Worm (Caenorhabditis elegans) whole organism, L3 larva: ENCODE measurements around the gene F09A5.3.

ENCODE experiments used
- R02D3.7 ChIP-seq: fragments of 150-350 bp; optimal IDR thresholded peaks from 2 replicates; lab custom pipeline; 2014; ENCODE audit warnings: missing biosample characterization, missing genetic modification characterization
- ZK546.5 ChIP-seq: sonication (generic microtip); optimal IDR thresholded peaks from 2 replicates; lab custom pipeline; 2017; ENCODE audit warnings: missing biosample characterization, missing genetic modification characterization
- aly-2 ChIP-seq: fragments of 150-350 bp; optimal IDR thresholded peaks from 2 replicates; lab custom pipeline; 2014; ENCODE audit warnings: missing biosample characterization, missing genetic modification characterization
- ama-1 ChIP-seq: fragments of 150-350 bp; optimal IDR thresholded peaks from 2 replicates; lab custom pipeline; 2018
- ceh-16 ChIP-seq: sonication (generic microtip); optimal IDR thresholded peaks from 2 replicates; lab custom pipeline; 2017; ENCODE audit warnings: missing biosample characterization, missing genetic modification characterization
- ceh-28 ChIP-seq: fragments of 150-350 bp; optimal IDR thresholded peaks from 2 replicates; lab custom pipeline; 2014; ENCODE audit warnings: missing biosample characterization, missing genetic modification reagents, missing genetic modification characterization
- ceh-82 ChIP-seq: fragments of 150-350 bp; optimal IDR thresholded peaks from 2 replicates; lab custom pipeline; 2014; ENCODE audit warnings: missing biosample characterization, missing genetic modification characterization
- ceh-9 ChIP-seq: sonication (generic microtip); optimal IDR thresholded peaks from 2 replicates; lab custom pipeline; 2018; ENCODE audit warnings: missing biosample characterization, missing genetic modification characterization
- egl-27 ChIP-seq: sonication (generic microtip); optimal IDR thresholded peaks from 4 replicates; lab custom pipeline; 2017; ENCODE audit warnings: missing biosample characterization, missing genetic modification reagents, missing genetic modification characterization
- egl-5 ChIP-seq: fragments of 150-350 bp; optimal IDR thresholded peaks from 2 replicates; lab custom pipeline; 2017; ENCODE audit warnings: missing biosample characterization, missing genetic modification reagents, missing genetic modification characterization, inconsistent platforms
- elt-1 ChIP-seq: fragments of 150-350 bp; optimal IDR thresholded peaks from 2 replicates; lab custom pipeline; 2014; ENCODE audit warnings: missing biosample characterization, missing genetic modification characterization
- elt-2 ChIP-seq: sonication (generic microtip); optimal IDR thresholded peaks from 2 replicates; lab custom pipeline; 2016; ENCODE audit warnings: missing genetic modification reagents, mild to moderate bottlenecking, missing genetic modification characterization, missing compliant biosample characterization
- elt-3 ChIP-seq, 3 experiments: fragments of 150-350 bp in 1 of 3; sonication (generic microtip) in 2 of 3; optimal IDR thresholded peaks; 2 replicates in 2 of 3; 4 replicates in 1 of 3; lab custom pipeline; 2014 to 2017; ENCODE audit warnings: missing biosample characterization in 3 of 3, missing genetic modification characterization in 3 of 3
- fos-1 ChIP-seq: fragments of 150-350 bp; optimal IDR thresholded peaks from 2 replicates; lab custom pipeline; 2014; ENCODE audit warnings: missing biosample characterization, missing genetic modification characterization
- hmg-11 ChIP-seq: sonication (generic microtip); optimal IDR thresholded peaks from 2 replicates; lab custom pipeline; 2016; ENCODE audit warnings: missing genetic modification characterization, missing compliant biosample characterization
- jun-1 ChIP-seq: fragments of 150-350 bp; optimal IDR thresholded peaks from 2 replicates; lab custom pipeline; 2014; ENCODE audit warnings: missing biosample characterization, missing genetic modification reagents, missing genetic modification characterization
- lin-15B ChIP-seq: fragments of 150-350 bp; optimal IDR thresholded peaks from 2 replicates; lab custom pipeline; 2014; ENCODE audit warnings: missing biosample characterization, missing genetic modification characterization
- lin-39 ChIP-seq: fragments of 150-350 bp; optimal IDR thresholded peaks from 2 replicates; lab custom pipeline; 2018; ENCODE audit warnings: missing biosample characterization, missing genetic modification reagents, missing genetic modification characterization
- mdl-1 ChIP-seq: fragments of 150-350 bp; optimal IDR thresholded peaks from 2 replicates; lab custom pipeline; 2014; ENCODE audit warnings: missing biosample characterization, missing genetic modification characterization
- mml-1 ChIP-seq: fragments of 150-350 bp; sonication (generic microtip); optimal IDR thresholded peaks from 3 replicates; lab custom pipeline; 2014; ENCODE audit warnings: missing biosample characterization, missing genetic modification characterization
- nfya-1 ChIP-seq: sonication (generic microtip); optimal IDR thresholded peaks from 2 replicates; lab custom pipeline; 2017; ENCODE audit warnings: missing genetic modification characterization, mild to moderate bottlenecking, missing compliant biosample characterization, antibody characterized with exemption, moderate library complexity; ENCODE audit not compliant: insufficient read depth
- nhr-11 ChIP-seq: fragments of 150-350 bp; optimal IDR thresholded peaks from 2 replicates; lab custom pipeline; 2014; ENCODE audit warnings: missing biosample characterization, missing genetic modification characterization
- nhr-12 ChIP-seq: fragments of 150-350 bp; optimal IDR thresholded peaks from 2 replicates; lab custom pipeline; 2014; ENCODE audit warnings: missing biosample characterization, missing genetic modification characterization
- nhr-23 ChIP-seq: fragments of 150-350 bp; optimal IDR thresholded peaks from 2 replicates; lab custom pipeline; 2014; ENCODE audit warnings: missing biosample characterization, missing genetic modification reagents, missing genetic modification characterization
- nhr-237 ChIP-seq: fragments of 150-350 bp; optimal IDR thresholded peaks from 2 replicates; lab custom pipeline; 2014; ENCODE audit warnings: missing biosample characterization, missing genetic modification characterization
- nhr-25 ChIP-seq: sonication (generic microtip); optimal IDR thresholded peaks from 2 replicates; lab custom pipeline; 2017; ENCODE audit warnings: missing biosample characterization, missing genetic modification characterization
- nhr-28 ChIP-seq: fragments of 150-350 bp; optimal IDR thresholded peaks from 2 replicates; lab custom pipeline; 2014; ENCODE audit warnings: missing biosample characterization, missing genetic modification characterization
- nhr-67 ChIP-seq: fragments of 150-350 bp; optimal IDR thresholded peaks from 2 replicates; lab custom pipeline; 2014; ENCODE audit warnings: missing biosample characterization, missing genetic modification characterization
- nhr-77 ChIP-seq: fragments of 150-350 bp; optimal IDR thresholded peaks from 2 replicates; lab custom pipeline; 2014; ENCODE audit warnings: missing biosample characterization, missing genetic modification characterization
- pha-4 ChIP-seq: fragments of 150-350 bp; optimal IDR thresholded peaks from 2 replicates; lab custom pipeline; 2014; ENCODE audit warnings: missing biosample characterization, missing genetic modification reagents, missing genetic modification characterization
- sea-2 ChIP-seq: fragments of 150-350 bp; sonication (generic microtip); optimal IDR thresholded peaks from 4 replicates; lab custom pipeline; 2014; ENCODE audit warnings: missing biosample characterization, missing genetic modification reagents, missing genetic modification characterization
- snpc-4 ChIP-seq: fragments of 150-350 bp; optimal IDR thresholded peaks from 2 replicates; lab custom pipeline; 2014; ENCODE audit warnings: missing biosample characterization, missing genetic modification characterization
- tbx-2 ChIP-seq: sonication (generic microtip); optimal IDR thresholded peaks from 2 replicates; lab custom pipeline; 2016; ENCODE audit warnings: mild to moderate bottlenecking, missing genetic modification characterization, missing compliant biosample characterization
- unc-39 ChIP-seq: sonication (generic microtip); optimal IDR thresholded peaks from 4 replicates; lab custom pipeline; 2017; ENCODE audit warnings: missing biosample characterization, missing genetic modification characterization
- zag-1 ChIP-seq: fragments of 150-350 bp; optimal IDR thresholded peaks from 2 replicates; lab custom pipeline; 2014; ENCODE audit warnings: missing biosample characterization, missing genetic modification characterization
- ztf-11 ChIP-seq: fragments of 150-350 bp; optimal IDR thresholded peaks from 2 replicates; lab custom pipeline; 2014; ENCODE audit warnings: missing biosample characterization, missing genetic modification characterization

The F09A5.3 gene

ce11 chrX:13121104-13121503 lies 20.3 kb upstream of the F09A5.3 start (continued):
- peak; percentile 53 for TF ChIP-seq ama-1 (lab: Kevin White, UChicago)
- peak; percentile 69 for TF ChIP-seq lin-39
- no peak for TF ChIP-seq aly-2
- TF ChIP-seq snpc-4, result peak; percentile 63

DNA sequence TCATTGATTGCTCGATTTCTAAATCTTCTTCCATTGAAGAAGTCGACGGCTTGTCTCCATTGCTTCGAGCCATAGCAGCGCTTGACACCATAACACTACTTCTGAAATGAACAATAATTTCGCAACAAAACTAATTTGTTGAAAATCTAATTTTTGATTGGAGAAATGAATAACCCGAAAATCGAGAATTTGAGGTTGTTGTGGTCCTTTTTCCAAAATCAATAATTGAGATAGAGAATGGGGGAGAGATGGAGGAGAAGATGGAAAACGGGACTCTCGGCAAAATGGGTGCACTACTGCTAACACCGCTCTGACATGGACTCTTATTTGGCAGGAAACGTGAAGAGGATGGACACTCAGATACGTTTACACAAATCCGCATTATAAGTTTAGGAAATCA lies 19.2 kb upstream of the F09A5.3 start, which contains the start of gene snx-17:
Gene snx-17, minus strand, starts transcription at position 101 of the 400 bp plus-strand sequence.
- TF ChIP-seq ztf-11 (tag; lab: Kevin White, UChicago) (no peak), ceh-82 (tag; lab: Kevin White, UChicago) (no peak), ceh-28 (no peak), nhr-28 (tag; lab: Kevin White, UChicago) (no peak), hmg-11 (tag; lab: Kevin White, UChicago) (no peak), nhr-23 (tag; lab: Kevin White, UChicago) (no peak), lin-15B (no peak), ceh-9 (no peak), egl-27 (tag; lab: Kevin White, UChicago) (no peak), R02D3.7 (tag; lab: Kevin White, UChicago) (no peak)

DNA sequence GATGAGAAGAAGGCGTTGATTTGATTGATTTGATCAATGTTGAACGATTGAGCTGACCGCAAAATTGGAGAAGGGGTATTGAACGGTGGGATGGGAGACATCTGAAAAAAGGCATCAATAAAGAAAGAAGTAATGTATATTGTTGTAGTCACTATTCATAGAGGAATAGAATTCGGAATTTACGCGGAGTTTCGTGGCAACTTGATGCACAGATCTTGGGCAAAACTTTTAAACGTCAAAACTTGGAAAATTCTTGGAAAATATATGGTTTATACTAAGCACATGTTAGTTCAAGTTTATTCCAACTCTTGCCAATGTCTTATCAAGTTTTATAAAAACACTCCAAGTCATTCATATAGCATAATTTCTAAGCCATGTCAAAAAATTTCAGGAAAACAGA lies 15.0 kb upstream of the F09A5.3 start, which contains the start of gene F17H10.4:
Gene F17H10.4, minus strand, starts transcription at position 101 of the 400 bp plus-strand sequence.
- TF ChIP-seq egl-5 (tag; lab: Kevin White, UChicago), result no peak
- TF ChIP-seq nhr-12 (tag; lab: Kevin White, UChicago), result no peak
- no peak for TF ChIP-seq elt-2
- no peak for TF ChIP-seq nhr-23 (tag; lab: Kevin White, UChicago)
- TF ChIP-seq mml-1 (tag; lab: Kevin White, UChicago), result no peak
- no peak for TF ChIP-seq tbx-2
- no peak for TF ChIP-seq ceh-16 (tag; lab: Kevin White, UChicago)
- TF ChIP-seq lin-15B, result no peak
- no peak for TF ChIP-seq jun-1
- TF ChIP-seq unc-39 (tag; lab: Kevin White, UChicago), result no peak
- no peak for TF ChIP-seq zag-1 (tag; lab: Kevin White, UChicago)
- no peak for TF ChIP-seq nhr-11 (tag; lab: Kevin White, UChicago)
- TF ChIP-seq nhr-25, result no peak

DNA sequence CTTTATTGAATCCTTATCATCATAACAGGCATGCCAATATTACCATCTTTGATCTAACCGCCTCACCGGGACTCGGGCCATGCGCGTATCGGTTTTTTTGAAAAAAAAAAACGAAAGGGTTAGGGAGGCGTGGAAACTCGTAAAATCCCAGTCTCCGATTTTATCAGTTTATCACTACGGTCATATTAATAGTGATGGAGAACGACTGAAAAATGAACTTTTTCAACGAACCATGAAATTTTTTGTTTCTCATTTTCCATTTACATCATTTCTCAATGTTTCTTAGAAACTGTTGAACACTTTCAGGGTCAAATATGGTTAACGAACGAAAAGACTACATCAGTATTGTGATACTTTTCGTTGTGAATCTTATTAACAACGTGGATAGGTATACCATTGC lies 11.5 kb upstream of the F09A5.3 start, which contains the start of gene spin-3:
Gene spin-3, plus strand, starts transcription at position 301 of the 400 bp plus-strand sequence.
- TF ChIP-seq elt-2 (peak; percentile 21), egl-27 (tag; lab: Kevin White, UChicago) (no peak)

DNA sequence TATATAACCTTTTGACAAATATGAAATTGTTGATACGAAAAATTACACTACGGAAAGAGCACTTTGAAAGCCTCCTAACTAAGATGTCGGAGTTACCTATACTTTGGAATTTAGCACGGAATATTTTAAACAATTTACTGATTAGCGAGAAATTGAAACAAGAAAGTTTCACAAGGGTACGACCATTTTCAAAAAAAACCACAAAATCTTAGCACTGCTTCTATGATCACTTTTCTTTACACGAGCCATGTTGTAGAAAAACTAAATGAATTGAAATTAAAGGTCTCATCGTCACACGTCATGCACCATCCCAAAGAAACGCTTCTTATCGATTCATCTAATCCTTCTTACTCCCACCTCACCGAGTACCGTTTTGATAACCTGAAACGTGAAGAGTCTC lies 6.6 kb upstream of the F09A5.3 start, which contains the start of gene F09A5.2:
Gene F09A5.2, plus strand, starts transcription at position 301 of the 400 bp plus-strand sequence.
- no peak for TF ChIP-seq jun-1

- TF ChIP-seq sea-2 (GFP tag; lab: Kevin White, UChicago), result no peak
These were observed 1.9 kb upstream of the F09A5.3 start, which contains the start of gene ttr-34 for ce11 chrX:13139493-13139892. Gene ttr-34 (plus strand): TSS chrX:13139793.

DNA sequence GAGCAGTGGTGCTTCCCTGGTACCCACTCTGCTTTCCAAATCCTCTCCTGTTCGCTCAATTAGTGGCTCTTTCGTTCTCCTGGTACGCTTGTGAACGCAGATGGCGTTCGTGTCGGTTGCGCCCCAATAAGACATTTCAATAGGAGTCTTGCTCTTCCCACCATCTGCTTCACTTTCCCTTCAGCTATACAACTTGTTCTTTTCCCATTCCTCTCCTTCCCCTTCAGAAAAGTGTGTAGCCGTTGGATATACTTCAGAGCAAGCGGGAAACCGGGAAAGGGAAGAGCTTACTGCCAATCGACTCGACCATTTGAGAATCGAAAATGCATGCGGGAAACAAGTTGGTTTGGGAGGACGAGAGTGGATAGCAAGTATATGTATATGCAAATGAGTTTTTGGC lies 1.8 kb downstream of the F09A5.3 start:
- TF ChIP-seq ama-1 (lab: Kevin White, UChicago) (peak; percentile 38), nhr-77 (tag; lab: Kevin White, UChicago) (no peak)

- TF ChIP-seq elt-1 (tag; lab: Kevin White, UChicago) (no peak), ceh-9 (no peak), elt-2 (peak; percentile 78), ceh-28 (no peak), nhr-28 (tag; lab: Kevin White, UChicago) (no peak), fos-1 (no peak), snpc-4 (peak; percentile 57), nhr-67 (tag; lab: Kevin White, UChicago) (no peak), tbx-2 (peak; percentile 2), ztf-11 (tag; lab: Kevin White, UChicago) (no peak), nhr-237 (no peak), pha-4 (tag; lab: Kevin White, UChicago) (peak; percentile 89), elt-3 (tag; optimal IDR thresholded peaks at IDR 0.05; lab: Kevin White, UChicago) (no peak), mdl-1 (tag; lab: Kevin White, UChicago) (peak; percentile 91), nfya-1 (tag; lab: Kevin White, UChicago) (peak; percentile 69), jun-1 (peak; percentile 56), ZK546.5 (no peak), nhr-77 (tag; lab: Kevin White, UChicago) (no peak), lin-39 (peak; percentile 90), lin-15B (no peak), ama-1 (lab: Kevin White, UChicago) (peak; percentile 94), zag-1 (tag; lab: Kevin White, UChicago) (no peak)
These were observed 2.6 kb downstream of the F09A5.3 start for ce11 chrX:13143762-13144732.
